Worm (Caenorhabditis elegans) whole organism, early embryonic: ENCODE data around the gene ZK632.4.

Experiments used
- B0310.2 ChIP-seq: sonication (generic microtip); optimal IDR thresholded peaks from 2 replicates; lab custom pipeline; 2016; ENCODE audit warnings: mild to moderate bottlenecking, missing genetic modification characterization, missing compliant biosample characterization
- aly-1 ChIP-seq: sonication (generic microtip); optimal IDR thresholded peaks from 2 replicates; lab custom pipeline; 2016; ENCODE audit warnings: missing genetic modification characterization, missing compliant biosample characterization
- ama-1 ChIP-seq: fragments of 150-350 bp; optimal IDR thresholded peaks from 2 replicates; lab custom pipeline; 2014
- ceh-13 ChIP-seq: fragments of 200-800 bp; sonication (Bioruptor generic); optimal IDR thresholded peaks from 2 replicates; lab custom pipeline; 2018; ENCODE audit warnings: mild to moderate bottlenecking, missing genetic modification characterization, missing compliant biosample characterization
- ets-7 ChIP-seq: sonication (generic microtip); optimal IDR thresholded peaks from 2 replicates; lab custom pipeline; 2016; ENCODE audit warnings: missing genotype, missing genetic modification characterization, missing compliant biosample characterization
- flt-1 ChIP-seq: fragments of 200-800 bp; sonication (Bioruptor generic); IDR thresholded peaks from 2 replicates; pipeline ENCODE4 v1.3.6; 2022; ENCODE audit warnings: missing genetic modification characterization, missing compliant biosample characterization
- hmbx-1 ChIP-seq: sonication (generic microtip); optimal IDR thresholded peaks from 2 replicates; lab custom pipeline; 2016; ENCODE audit warnings: mild to moderate bottlenecking, missing genetic modification characterization, missing compliant biosample characterization
- hmg-4 ChIP-seq: fragments of 200-800 bp; sonication (Bioruptor generic); optimal IDR thresholded peaks from 2 replicates; lab custom pipeline; 2018; ENCODE audit warnings: mild to moderate bottlenecking, missing genetic modification characterization, missing compliant biosample characterization
- sea-1 ChIP-seq: fragments of 200-800 bp; sonication (Bioruptor generic); conservative IDR thresholded peaks from 2 replicates; pipeline ENCODE4 v1.3.6; 2022; ENCODE audit warnings: missing genetic modification characterization, missing compliant biosample characterization
- tbx-11 ChIP-seq: fragments of 200-800 bp; sonication (Bioruptor generic); IDR thresholded peaks from 2 replicates; pipeline ENCODE4 v1.3.6; 2022; ENCODE audit warnings: missing genetic modification characterization, missing compliant biosample characterization
- tbx-37 ChIP-seq: fragments of 200-800 bp; sonication (Bioruptor generic); conservative IDR thresholded peaks from 2 replicates; pipeline ENCODE4 v1.3.6; 2022; ENCODE audit warnings: missing genetic modification reagents, missing genetic modification characterization, missing compliant biosample characterization
- tra-4 ChIP-seq: sonication (generic microtip); optimal IDR thresholded peaks from 2 replicates; lab custom pipeline; 2017; ENCODE audit warnings: missing genetic modification characterization, missing compliant biosample characterization

- TF ChIP-seq ama-1 (lab: Kevin White, UChicago) = no peak
- TF ChIP-seq B0310.2 = no peak
- TF ChIP-seq tbx-11 (GFP tag; lab: Robert Waterston, UW) = no peak
- TF ChIP-seq flt-1 (GFP tag; lab: Robert Waterston, UW) = no peak
- no peak for TF ChIP-seq tra-4 (tag; lab: Kevin White, UChicago)
- no peak for TF ChIP-seq ets-7
- no peak for TF ChIP-seq ceh-13 (GFP tag; lab: Kevin White, UChicago)
- TF ChIP-seq aly-1 (tag; lab: Kevin White, UChicago) = no peak
- TF ChIP-seq hmg-4 (GFP tag; lab: Kevin White, UChicago) = no peak
- TF ChIP-seq hmbx-1 (tag; lab: Kevin White, UChicago) = no peak
- 0 out of 2 replicates have a peak, but pooled peaks have one; percentile 58 for TF ChIP-seq sea-1 (GFP tag; lab: Robert Waterston, UW)
- no peak for TF ChIP-seq tbx-37 (GFP tag; lab: Robert Waterston, UW)
Observed at ce11 chrIII:9780665-9781304, 26.5 kb downstream of the ZK632.4 start, which contains the start of gene vha-1.
